Fruit fly (Drosophila melanogaster): ENCODE data around the gene Prosbeta6.

Prosbeta6 gene

DNA sequence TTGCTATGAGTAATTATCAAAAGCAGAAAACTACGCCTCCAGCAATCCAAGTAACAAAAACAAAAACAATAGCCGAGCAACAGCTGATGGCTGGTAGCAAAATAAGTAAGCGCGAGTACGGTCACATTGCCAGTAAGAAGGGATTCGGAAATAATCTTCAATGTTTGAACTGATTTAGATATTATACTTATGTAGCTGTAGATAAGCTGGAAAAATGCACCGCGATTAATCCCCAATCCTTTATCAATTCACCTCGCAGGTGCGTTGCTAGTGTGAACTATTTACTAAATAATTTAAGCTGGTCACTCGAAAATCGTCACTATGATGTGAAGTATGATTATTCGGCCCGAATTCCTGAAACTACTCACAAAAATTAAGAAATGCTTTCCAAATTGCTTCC, 23.2 kb downstream of the Prosbeta6 start, which contains the start of the genes Syx8 and CG32163:
Syx8 (minus strand) TSS at position 69 of the 400 bp plus-strand sequence.
CG32163 (plus strand) TSS at position 169 of the 400 bp plus-strand sequence.
- TF ChIP-seq Hr78 (GFP tag; optimal IDR thresholded peaks at IDR 0.05) (no peak), Rel (GFP tag; optimal IDR thresholded peaks at IDR 0.05) (no peak), Rel (tag; optimal IDR thresholded peaks at IDR 0.05) (peak; percentile 13)

dm6 chr3L:16584074-16584578, 26.1 kb downstream of the Prosbeta6 start, which contains the start of gene UQCR-C2:
Gene UQCR-C2 (plus strand): TSS chr3L:16584124.
- TF ChIP-seq lola (GFP tag; optimal IDR thresholded peaks at IDR 0.05) = no peak
- TF ChIP-seq Rel (GFP tag; optimal IDR thresholded peaks at IDR 0.05) = no peak
- peak; percentile 46 for TF ChIP-seq Rel (tag; optimal IDR thresholded peaks at IDR 0.05)
- peak; percentile 11 for TF ChIP-seq Sp1 (GFP tag; optimal IDR thresholded peaks at IDR 0.05)
- TF ChIP-seq Hr78 (GFP tag; optimal IDR thresholded peaks at IDR 0.05) = no peak
- no peak for TF ChIP-seq dmrt93B (GFP tag; optimal IDR thresholded peaks at IDR 0.05)
- no peak for TF ChIP-seq Dfd (GFP tag; optimal IDR thresholded peaks at IDR 0.05)
- no peak for TF ChIP-seq ey (GFP tag; optimal IDR thresholded peaks at IDR 0.05)
- TF ChIP-seq rgr (GFP tag; optimal IDR thresholded peaks at IDR 0.05) = peak; percentile 63
- no peak for TF ChIP-seq h (GFP tag; optimal IDR thresholded peaks at IDR 0.05)
- peak in 1 of 2 experiments; percentile 2 for TF ChIP-seq foxo (GFP tag; optimal IDR thresholded peaks at IDR 0.05)
- TF ChIP-seq Abd-B (GFP tag; optimal IDR thresholded peaks at IDR 0.05) = no peak
- TF ChIP-seq pan (optimal IDR thresholded peaks at IDR 0.05) = no peak
- TF ChIP-seq CG9705 (GFP tag; optimal IDR thresholded peaks at IDR 0.05) = no peak
- no peak for TF ChIP-seq Vsx2 (GFP tag; optimal IDR thresholded peaks at IDR 0.05; ENCODE audit: partially characterized antibody)
- peak; percentile 10 for TF ChIP-seq Dif (GFP tag; optimal IDR thresholded peaks at IDR 0.05; ENCODE audit: partially characterized antibody)
- TF ChIP-seq GATAd (GFP tag; optimal IDR thresholded peaks at IDR 0.05) = no peak
- TF ChIP-seq Hr83 (GFP tag; optimal IDR thresholded peaks at IDR 0.05; ENCODE audit: poor library complexity, severe bottlenecking) = peak; percentile 8
- no peak for TF ChIP-seq psq (GFP tag; optimal IDR thresholded peaks at IDR 0.05)
- TF ChIP-seq dl (GFP tag; optimal IDR thresholded peaks at IDR 0.05; ENCODE audit: insufficient read depth in 1 of 2, partially characterized antibody in 2 of 2) = no peak
- TF ChIP-seq brk (GFP tag; optimal IDR thresholded peaks at IDR 0.05) = no peak
- no peak for TF ChIP-seq Mio (GFP tag; optimal IDR thresholded peaks at IDR 0.05)
- TF ChIP-seq woc (GFP tag; optimal IDR thresholded peaks at IDR 0.05) = peak; percentile 87
- no peak for TF ChIP-seq sage (GFP tag; optimal IDR thresholded peaks at IDR 0.05)
- no peak for TF ChIP-seq OdsH (GFP tag; optimal IDR thresholded peaks at IDR 0.05)
- no peak for TF ChIP-seq Jra (GFP tag; optimal IDR thresholded peaks at IDR 0.05)
- TF ChIP-seq HLH106 (tag; optimal IDR thresholded peaks at IDR 0.05) = peak; percentile 13

- TF ChIP-seq lola (GFP tag; optimal IDR thresholded peaks at IDR 0.05) = no peak
- TF ChIP-seq dmrt93B (GFP tag; optimal IDR thresholded peaks at IDR 0.05) = no peak
- peak; percentile 12 for TF ChIP-seq CG9705 (GFP tag; optimal IDR thresholded peaks at IDR 0.05)
- no peak for TF ChIP-seq usp (GFP tag; optimal IDR thresholded peaks at IDR 0.05)
- peak; percentile 33 for TF ChIP-seq ey (GFP tag; optimal IDR thresholded peaks at IDR 0.05)
- no peak for TF ChIP-seq dl (GFP tag; optimal IDR thresholded peaks at IDR 0.05; ENCODE audit: insufficient read depth in 1 of 2, partially characterized antibody in 2 of 2)
- TF ChIP-seq Hnf4 (GFP tag; optimal IDR thresholded peaks at IDR 0.05) = no peak
- no peak for TF ChIP-seq psq (GFP tag; optimal IDR thresholded peaks at IDR 0.05)
- no peak for TF ChIP-seq Dfd (GFP tag; optimal IDR thresholded peaks at IDR 0.05)
- TF ChIP-seq Jra (GFP tag; optimal IDR thresholded peaks at IDR 0.05) = peak; percentile 27
- peak; percentile 65 for TF ChIP-seq HLH106 (tag; optimal IDR thresholded peaks at IDR 0.05)
- peak; percentile 42 for TF ChIP-seq Sp1 (GFP tag; optimal IDR thresholded peaks at IDR 0.05)
- no peak for TF ChIP-seq Rel (GFP tag; optimal IDR thresholded peaks at IDR 0.05)
- TF ChIP-seq Rel (tag; optimal IDR thresholded peaks at IDR 0.05) = peak; percentile 50
- no peak for TF ChIP-seq OdsH (GFP tag; optimal IDR thresholded peaks at IDR 0.05)
- peak; percentile 29 for TF ChIP-seq Hr83 (GFP tag; optimal IDR thresholded peaks at IDR 0.05; ENCODE audit: poor library complexity, severe bottlenecking)
- TF ChIP-seq Mio (GFP tag; optimal IDR thresholded peaks at IDR 0.05) = no peak
- TF ChIP-seq sv (GFP tag; optimal IDR thresholded peaks at IDR 0.05) = no peak
- TF ChIP-seq GATAd (GFP tag; optimal IDR thresholded peaks at IDR 0.05) = no peak
- TF ChIP-seq CG32264 (GFP tag; optimal IDR thresholded peaks at IDR 0.05) = no peak
- peak; percentile 22 for TF ChIP-seq rgr (GFP tag; optimal IDR thresholded peaks at IDR 0.05)
- no peak for TF ChIP-seq brk (GFP tag; optimal IDR thresholded peaks at IDR 0.05)
- peak; percentile 45 for TF ChIP-seq woc (GFP tag; optimal IDR thresholded peaks at IDR 0.05)
- TF ChIP-seq CrebA (GFP tag; optimal IDR thresholded peaks at IDR 0.05; ENCODE audit: borderline replicate concordance) = no peak
- no peak for TF ChIP-seq sage (GFP tag; optimal IDR thresholded peaks at IDR 0.05)
- TF ChIP-seq Abd-B (GFP tag; optimal IDR thresholded peaks at IDR 0.05) = no peak
- peak; percentile 22 for TF ChIP-seq br (GFP tag; optimal IDR thresholded peaks at IDR 0.05)
- peak in 1 of 2 experiments; percentile 58 for TF ChIP-seq foxo (GFP tag; optimal IDR thresholded peaks at IDR 0.05)
- TF ChIP-seq Myc (optimal IDR thresholded peaks at IDR 0.05) = peak; percentile 15
- peak; percentile 49 for TF ChIP-seq h (GFP tag; optimal IDR thresholded peaks at IDR 0.05)
- TF ChIP-seq Dif (GFP tag; optimal IDR thresholded peaks at IDR 0.05; ENCODE audit: partially characterized antibody) = no peak
- no peak for TF ChIP-seq N (GFP tag; optimal IDR thresholded peaks at IDR 0.05)
- TF ChIP-seq Vsx2 (GFP tag; optimal IDR thresholded peaks at IDR 0.05; ENCODE audit: partially characterized antibody) = no peak
- no peak for TF ChIP-seq pan (optimal IDR thresholded peaks at IDR 0.05)
- peak; percentile 29 for TF ChIP-seq dsf (GFP tag; optimal IDR thresholded peaks at IDR 0.05; ENCODE audit: borderline replicate concordance)
- TF ChIP-seq fru (GFP tag; optimal IDR thresholded peaks at IDR 0.05) = peak; percentile 45
- TF ChIP-seq Hr78 (GFP tag; optimal IDR thresholded peaks at IDR 0.05) = no peak
- no peak for TF ChIP-seq jim (GFP tag; optimal IDR thresholded peaks at IDR 0.05)
Observed at dm6 chr3L:16582678-16583315, 27.4 kb downstream of the Prosbeta6 start, which contains the start of gene Rpn12. Gene Rpn12 (plus strand): TSS chr3L:16583028.

Measured in whole organism, wandering third instar larva.